Fruit fly (Drosophila melanogaster) whole organism, embryonic: ENCODE measurements around the gene crc.

Experiments used
- Adf1 ChIP-seq: fragments of 200-800 bp; sonication (Bioruptor generic); IDR thresholded peaks from 2 replicates; pipeline ENCODE4 v1.3.6; 2022; ENCODE audit warnings: missing biosample characterization, missing genetic modification characterization
- Atf6 ChIP-seq: fragments of 200-800 bp; sonication (Bioruptor generic); IDR thresholded peaks from 2 replicates; pipeline ENCODE4 v1.3.6; 2022; ENCODE audit warnings: missing biosample characterization, missing genetic modification characterization
- B-H2 ChIP-seq: fragments of 200-800 bp; sonication (Bioruptor generic); optimal IDR thresholded peaks from 2 replicates; lab custom pipeline; 2018; ENCODE audit warnings: missing biosample characterization, mild to moderate bottlenecking, missing genetic modification characterization
- BtbVII ChIP-seq: fragments of 200-800 bp; sonication (Bioruptor generic); optimal IDR thresholded peaks from 3 replicates; lab custom pipeline; 2017; ENCODE audit warnings: missing biosample characterization, mild to moderate bottlenecking, missing genetic modification characterization
- CG10274 ChIP-seq: fragments of 200-800 bp; sonication (Bioruptor generic); optimal IDR thresholded peaks from 3 replicates; lab custom pipeline; 2017; ENCODE audit warnings: missing biosample characterization, mild to moderate bottlenecking, missing genetic modification characterization
- CG11456 ChIP-seq: fragments of 200-800 bp; sonication (Bioruptor generic); IDR thresholded peaks from 3 replicates; pipeline ENCODE4 v1.3.6; 2022; ENCODE audit warnings: missing biosample characterization, missing genetic modification characterization
- CG11504 ChIP-seq: fragments of 200-800 bp; sonication (Bioruptor generic); optimal IDR thresholded peaks from 3 replicates; lab custom pipeline; 2019; ENCODE audit warnings: missing biosample characterization, mild to moderate bottlenecking, missing genetic modification characterization, moderate library complexity
- CG1233 ChIP-seq: fragments of 200-800 bp; sonication (Bioruptor generic); optimal IDR thresholded peaks from 4 replicates; lab custom pipeline; 2018; ENCODE audit warnings: missing biosample characterization, mild to moderate bottlenecking, missing genetic modification characterization
- CG12769 ChIP-seq: fragments of 200-800 bp; sonication (Bioruptor generic); optimal IDR thresholded peaks from 2 replicates; lab custom pipeline; 2019; ENCODE audit warnings: missing biosample characterization, mild to moderate bottlenecking, missing genetic modification characterization, moderate library complexity
- CG13775 ChIP-seq: fragments of 200-800 bp; sonication (Bioruptor generic); optimal IDR thresholded peaks from 3 replicates; lab custom pipeline; 2017; ENCODE audit warnings: missing biosample characterization, mild to moderate bottlenecking, missing genetic modification characterization
- CG15479 ChIP-seq: fragments of 200-800 bp; sonication (Bioruptor generic); optimal IDR thresholded peaks from 3 replicates; lab custom pipeline; 2019; ENCODE audit warnings: missing biosample characterization, mild to moderate bottlenecking, missing genetic modification characterization, moderate library complexity
- CG17385 ChIP-seq: fragments of 200-800 bp; sonication (Bioruptor generic); optimal IDR thresholded peaks from 3 replicates; lab custom pipeline; 2018; ENCODE audit warnings: missing biosample characterization, mild to moderate bottlenecking, missing genetic modification characterization
- CG18011 ChIP-seq: fragments of 200-800 bp; sonication (Bioruptor generic); optimal IDR thresholded peaks from 2 replicates; lab custom pipeline; 2017; ENCODE audit warnings: missing biosample characterization, missing genetic modification characterization, mild to moderate bottlenecking, moderate library complexity, missing genotype
- CG30431 ChIP-seq: fragments of 200-800 bp; sonication (Bioruptor generic); optimal IDR thresholded peaks from 2 replicates; lab custom pipeline; 2017; ENCODE audit warnings: missing biosample characterization, missing genetic modification characterization
- CG31365 ChIP-seq: fragments of 200-800 bp; sonication (Bioruptor generic); optimal IDR thresholded peaks from 2 replicates; lab custom pipeline; 2018; ENCODE audit warnings: missing biosample characterization, mild to moderate bottlenecking, missing genetic modification characterization
- CG32767 ChIP-seq: fragments of 200-800 bp; sonication (Bioruptor generic); IDR thresholded peaks from 2 replicates; pipeline ENCODE4 v1.3.6; 2022; ENCODE audit warnings: missing biosample characterization, missing genetic modification characterization
- CG4360 ChIP-seq: fragments of 200-800 bp; sonication (Bioruptor generic); IDR thresholded peaks from 2 replicates; pipeline ENCODE4 v1.3.6; 2022; ENCODE audit warnings: missing biosample characterization, missing genetic modification characterization
- CG4424 ChIP-seq: fragments of 200-800 bp; sonication (Bioruptor generic); optimal IDR thresholded peaks from 3 replicates; lab custom pipeline; 2016; ENCODE audit warnings: missing biosample characterization, missing genetic modification characterization
- CG7786 ChIP-seq: fragments of 200-800 bp; sonication (Bioruptor generic); optimal IDR thresholded peaks from 2 replicates; lab custom pipeline; 2016; ENCODE audit warnings: missing biosample characterization, missing genetic modification characterization
- CG8290 ChIP-seq, 3 experiments: fragments of 200-800 bp; sonication (Bioruptor generic); optimal IDR thresholded peaks; 2 replicates each; lab custom pipeline; 2016 to 2019; ENCODE audit warnings: missing biosample characterization in 3 of 3, missing genetic modification characterization in 3 of 3, mild to moderate bottlenecking in 2 of 3, moderate library complexity in 1 of 3
- CG9437 ChIP-seq: fragments of 200-800 bp; sonication (Bioruptor generic); optimal IDR thresholded peaks from 2 replicates; lab custom pipeline; 2018; ENCODE audit warnings: missing biosample characterization, mild to moderate bottlenecking, missing genetic modification characterization
- CG9727 ChIP-seq: fragments of 200-800 bp; sonication (Bioruptor generic); optimal IDR thresholded peaks from 3 replicates; lab custom pipeline; 2017; ENCODE audit warnings: missing biosample characterization, mild to moderate bottlenecking, missing genetic modification characterization
- CHES-1-like ChIP-seq: fragments of 200-800 bp; sonication (Bioruptor generic); optimal IDR thresholded peaks from 2 replicates; lab custom pipeline; 2016; ENCODE audit warnings: missing biosample characterization, missing genetic modification characterization
- CkIIα-i1 ChIP-seq: fragments of 200-800 bp; sonication (Bioruptor generic); IDR thresholded peaks from 2 replicates; pipeline ENCODE4 v1.3.6; 2022; ENCODE audit warnings: missing biosample characterization, missing genetic modification characterization
- Ets65A ChIP-seq: fragments of 200-800 bp; sonication (Bioruptor generic); peaks from one replicate; lab custom pipeline; 2016; ENCODE audit warnings: missing biosample characterization, missing genetic modification characterization
- Hr39 ChIP-seq: fragments of >200 bp; optimal IDR thresholded peaks from 2 replicates; lab custom pipeline; 2017
- Lpt ChIP-seq: fragments of >200 bp; optimal IDR thresholded peaks from 2 replicates; lab custom pipeline; 2018; ENCODE audit warnings: missing biosample characterization, missing genetic modification characterization
- Med ChIP-seq: fragments of 200-800 bp; sonication (Bioruptor generic); peaks from one replicate; lab custom pipeline; 2016; ENCODE audit warnings: missing biosample characterization, missing genetic modification characterization, mild to moderate bottlenecking, inconsistent platforms, moderate library complexity
- Meics ChIP-seq: fragments of 200-800 bp; sonication (Bioruptor generic); optimal IDR thresholded peaks from 2 replicates; lab custom pipeline; 2017; ENCODE audit warnings: missing biosample characterization, mild to moderate bottlenecking, missing genetic modification characterization
- NFAT ChIP-seq: fragments of 200-800 bp; sonication (Bioruptor generic); IDR thresholded peaks from 2 replicates; pipeline ENCODE4 v1.3.6; 2022; ENCODE audit warnings: missing biosample characterization, missing genetic modification characterization
- Nf-YC ChIP-seq: fragments of 200-800 bp; optimal IDR thresholded peaks from 3 replicates; lab custom pipeline; 2019; ENCODE audit warnings: missing biosample characterization, mild to moderate bottlenecking, missing genetic modification characterization, moderate library complexity
- Six4 ChIP-seq: fragments of 200-800 bp; sonication (Bioruptor generic); optimal IDR thresholded peaks from 2 replicates; lab custom pipeline; 2016; ENCODE audit warnings: missing biosample characterization, missing genetic modification characterization
- Sox100B ChIP-seq: fragments of 200-800 bp; sonication (Bioruptor generic); optimal IDR thresholded peaks from 3 replicates; lab custom pipeline; 2018; ENCODE audit warnings: missing biosample characterization, mild to moderate bottlenecking, missing genetic modification characterization
- Stat92E ChIP-seq, 3 experiments: fragments of >200 bp in 2 of 3; fragments of 200-800 bp in 1 of 3; sonication (Bioruptor generic) in 1 of 3; optimal IDR thresholded peaks; 2 replicates each; lab custom pipeline; 2017 to 2019; ENCODE audit warnings: missing biosample characterization in 3 of 3, missing genetic modification characterization in 3 of 3, mild to moderate bottlenecking in 1 of 3, moderate library complexity in 1 of 3
- Tbp ChIP-seq: fragments of >200 bp; optimal IDR thresholded peaks from 2 replicates; lab custom pipeline; 2018; ENCODE audit warnings: missing biosample characterization, missing genetic modification characterization
- Xrp1 ChIP-seq: fragments of 200-800 bp; sonication (Bioruptor generic); IDR thresholded peaks from 2 replicates; pipeline ENCODE4 v1.3.6; 2022; ENCODE audit warnings: missing biosample characterization, missing genetic modification characterization
- abd-A ChIP-seq: fragments of 200-800 bp; sonication (Bioruptor generic); optimal IDR thresholded peaks from 3 replicates; lab custom pipeline; 2019; ENCODE audit warnings: missing biosample characterization, mild to moderate bottlenecking, missing genetic modification characterization, moderate library complexity
- cg ChIP-seq: fragments of 200-800 bp; sonication (Bioruptor generic); optimal IDR thresholded peaks from 3 replicates; lab custom pipeline; 2019; ENCODE audit warnings: missing biosample characterization, mild to moderate bottlenecking, missing genetic modification characterization, moderate library complexity
- corto ChIP-seq: fragments of 200-800 bp; sonication (Bioruptor generic); optimal IDR thresholded peaks from 2 replicates; lab custom pipeline; 2016; ENCODE audit warnings: missing biosample characterization, mild to moderate bottlenecking, missing genetic modification characterization, moderate library complexity
- danr ChIP-seq: fragments of 200-800 bp; sonication (Bioruptor generic); IDR thresholded peaks from 2 replicates; pipeline ENCODE4 v1.3.6; 2022; ENCODE audit warnings: missing biosample characterization, missing genetic modification characterization
- disco-r ChIP-seq: fragments of 200-800 bp; sonication (Bioruptor generic); optimal IDR thresholded peaks from 2 replicates; lab custom pipeline; 2016; ENCODE audit warnings: missing biosample characterization, missing genetic modification characterization
- ems ChIP-seq: fragments of 200-800 bp; sonication (Bioruptor generic); optimal IDR thresholded peaks from 3 replicates; lab custom pipeline; 2016; ENCODE audit warnings: missing biosample characterization, missing genetic modification characterization
- esg ChIP-seq: fragments of 200-800 bp; sonication (Bioruptor generic); conservative IDR thresholded peaks from 2 replicates; pipeline ENCODE4 v1.3.6; 2022; ENCODE audit warnings: missing biosample characterization, missing genetic modification characterization
- ftz-f1 ChIP-seq: fragments of 200-800 bp; sonication (Bioruptor generic); optimal IDR thresholded peaks from 2 replicates; lab custom pipeline; 2016; ENCODE audit warnings: missing biosample characterization, missing genetic modification characterization
- jigr1 ChIP-seq: fragments of 200-800 bp; sonication (Bioruptor generic); IDR thresholded peaks from 3 replicates; pipeline ENCODE4 v1.3.6; 2022; ENCODE audit warnings: missing biosample characterization, missing genetic modification characterization
- pb ChIP-seq: fragments of 200-800 bp; sonication (Bioruptor generic); optimal IDR thresholded peaks from 3 replicates; lab custom pipeline; 2016; ENCODE audit warnings: missing biosample characterization, missing genetic modification characterization
- pho ChIP-seq: fragments of 200-800 bp; sonication (Bioruptor generic); optimal IDR thresholded peaks from 2 replicates; lab custom pipeline; 2016; ENCODE audit warnings: missing biosample characterization, missing genetic modification characterization
- pros ChIP-seq: fragments of 200-800 bp; sonication (Bioruptor generic); optimal IDR thresholded peaks from 3 replicates; lab custom pipeline; 2019; ENCODE audit warnings: missing biosample characterization, mild to moderate bottlenecking, missing genetic modification characterization, moderate library complexity
- run ChIP-seq: fragments of 200-800 bp; sonication (Bioruptor generic); optimal IDR thresholded peaks from 3 replicates; lab custom pipeline; 2018; ENCODE audit warnings: missing biosample characterization, mild to moderate bottlenecking, missing genetic modification characterization
- sd ChIP-seq: fragments of 200-800 bp; sonication (Bioruptor generic); optimal IDR thresholded peaks from 3 replicates; lab custom pipeline; 2018; ENCODE audit warnings: missing biosample characterization, mild to moderate bottlenecking, missing genetic modification characterization, moderate library complexity
- sens-2 ChIP-seq: fragments of 200-800 bp; sonication (Bioruptor generic); IDR thresholded peaks from 2 replicates; pipeline ENCODE4 v1.3.6; 2022; ENCODE audit warnings: missing biosample characterization, missing genetic modification characterization
- tio ChIP-seq: fragments of 200-800 bp; sonication (Bioruptor generic); optimal IDR thresholded peaks from 2 replicates; lab custom pipeline; 2017; ENCODE audit warnings: missing biosample characterization, missing genetic modification characterization, inconsistent platforms

The crc gene

dm6 chr2L:21324438-21324890 is 13.8 kb downstream of the crc start (continued):
- TF ChIP-seq pb (GFP tag; lab: Kevin White, UChicago) (no peak), Nf-YC (peak; percentile 9), ftz-f1 (GFP tag; lab: Kevin White, UChicago) (peak; percentile 52), sens-2 (GFP tag; lab: Robert Waterston, UW) (no peak), CG1233 (GFP tag; lab: Kevin White, UChicago) (peak; percentile 11), ems (GFP tag; lab: Kevin White, UChicago) (no peak), CkIIα-i1 (no peak), Atf6 (no peak), Six4 (GFP tag; lab: Kevin White, UChicago) (no peak), esg (GFP tag; lab: Robert Waterston, UW) (no peak), CG31365 (peak; percentile 90), CG15479 (GFP tag; lab: Kevin White, UChicago) (peak; percentile 34), cg (GFP tag; lab: Kevin White, UChicago) (peak; percentile 54), Xrp1 (no peak), Lpt (GFP tag; lab: Kevin White, UChicago) (no peak), CG17385 (GFP tag; lab: Kevin White, UChicago) (no peak), CG13775 (GFP tag; lab: Kevin White, UChicago) (no peak), Sox100B (GFP tag; lab: Kevin White, UChicago) (no peak), CG32767 (GFP tag; lab: Robert Waterston, UW) (no peak), CG11504 (tag; lab: Kevin White, UChicago) (peak; percentile 44), Meics (GFP tag; lab: Kevin White, UChicago) (peak; percentile 21), tio (GFP tag; lab: Kevin White, UChicago) (no peak), CG30431 (no peak), CG8290 (GFP tag; optimal IDR thresholded peaks at IDR 0.05; lab: Kevin White, UChicago) (no peak), CG8290 (tag; optimal IDR thresholded peaks at IDR 0.05; lab: Kevin White, UChicago) (peak in 1 of 2 experiments; percentile 39), run (tag; lab: Kevin White, UChicago) (peak; percentile 1), sd (tag; lab: Kevin White, UChicago) (peak; percentile 71), Hr39 (lab: Kevin White, UChicago) (no peak), NFAT (GFP tag; lab: Robert Waterston, UW) (no peak), Adf1 (peak; percentile 51; the same call in 1 of the 2 replicates), pros (GFP tag; lab: Kevin White, UChicago) (peak; percentile 76), corto (GFP tag; lab: Kevin White, UChicago) (no peak), CG9437 (GFP tag; lab: Kevin White, UChicago) (peak; percentile 36), CG4424 (GFP tag; lab: Kevin White, UChicago) (no peak), Tbp (GFP tag; lab: Kevin White, UChicago) (no peak), CG10274 (GFP tag; lab: Kevin White, UChicago) (no peak), CG7786 (no peak), Med (peak; percentile 55), Stat92E (GFP tag; optimal IDR thresholded peaks at IDR 0.05; lab: Kevin White, UChicago) (no peak), Ets65A (GFP tag; lab: Kevin White, UChicago) (peak; percentile 81), disco-r (no peak), CG11456 (GFP tag; lab: Robert Waterston, UW) (no peak), CG4360 (GFP tag; lab: Robert Waterston, UW) (no peak), CHES-1-like (GFP tag; lab: Kevin White, UChicago) (no peak), B-H2 (GFP tag; lab: Kevin White, UChicago) (no peak), CG18011 (GFP tag; lab: Kevin White, UChicago) (peak; percentile 59), BtbVII (GFP tag; lab: Kevin White, UChicago) (no peak), CG12769 (peak; percentile 60), abd-A (tag; lab: Kevin White, UChicago) (peak; percentile 69), CG9727 (GFP tag; lab: Kevin White, UChicago) (no peak), danr (GFP tag; lab: Robert Waterston, UW) (no peak), jigr1 (GFP tag; lab: Robert Waterston, UW) (no peak), pho (GFP tag; lab: Kevin White, UChicago) (no peak)
